Fruit fly (Drosophila melanogaster) whole organism, embryonic: Measurements from ENCODE around the gene CG7320.

ENCODE experiments used
- Abd-B ChIP-seq: fragments of 200-800 bp; sonication (Bioruptor generic); optimal IDR thresholded peaks from 2 replicates; lab custom pipeline; 2018; ENCODE audit warnings: missing biosample characterization, mild to moderate bottlenecking, missing genetic modification characterization, moderate library complexity
- Adf1 ChIP-seq: fragments of 200-800 bp; sonication (Bioruptor generic); IDR thresholded peaks from 2 replicates; pipeline ENCODE4 v1.3.6; 2022; ENCODE audit warnings: missing biosample characterization, missing genetic modification characterization
- CG10267 ChIP-seq: fragments of 200-800 bp; sonication (Bioruptor generic); optimal IDR thresholded peaks from 2 replicates; lab custom pipeline; 2018; ENCODE audit warnings: missing biosample characterization, mild to moderate bottlenecking, missing genetic modification characterization, moderate library complexity
- CG11085 ChIP-seq: fragments of 200-800 bp; sonication (Bioruptor generic); IDR thresholded peaks from 2 replicates; pipeline ENCODE4 v1.3.6; 2022; ENCODE audit warnings: missing biosample characterization, missing genetic modification characterization
- CG1233 ChIP-seq: fragments of 200-800 bp; sonication (Bioruptor generic); optimal IDR thresholded peaks from 4 replicates; lab custom pipeline; 2018; ENCODE audit warnings: missing biosample characterization, mild to moderate bottlenecking, missing genetic modification characterization
- CG12659 ChIP-seq: fragments of 200-800 bp; sonication (Bioruptor generic); optimal IDR thresholded peaks from 3 replicates; lab custom pipeline; 2017; ENCODE audit warnings: mild to moderate bottlenecking, missing biosample characterization, missing genetic modification reagents, missing genetic modification characterization
- CG16779 ChIP-seq: fragments of 200-800 bp; sonication (Bioruptor generic); IDR thresholded peaks from 2 replicates; pipeline ENCODE4 v1.3.6; 2022; ENCODE audit warnings: missing biosample characterization, missing genetic modification characterization
- CG18011 ChIP-seq: fragments of 200-800 bp; sonication (Bioruptor generic); optimal IDR thresholded peaks from 2 replicates; lab custom pipeline; 2017; ENCODE audit warnings: missing biosample characterization, missing genetic modification characterization, mild to moderate bottlenecking, moderate library complexity, missing genotype
- CG18262 ChIP-seq: fragments of 200-800 bp; optimal IDR thresholded peaks from 3 replicates; lab custom pipeline; 2019; ENCODE audit warnings: missing biosample characterization, mild to moderate bottlenecking, missing genetic modification characterization, moderate library complexity
- CG18619 ChIP-seq: fragments of 200-800 bp; sonication (Bioruptor generic); optimal IDR thresholded peaks from 3 replicates; lab custom pipeline; 2017; ENCODE audit warnings: missing biosample characterization, mild to moderate bottlenecking, missing genetic modification characterization
- CG2678 ChIP-seq: fragments of 200-800 bp; sonication (Bioruptor generic); optimal IDR thresholded peaks from 3 replicates; lab custom pipeline; 2019; ENCODE audit warnings: missing biosample characterization, mild to moderate bottlenecking, missing genetic modification characterization, moderate library complexity
- CG3407 ChIP-seq: fragments of 200-800 bp; sonication (Bioruptor generic); optimal IDR thresholded peaks from 2 replicates; lab custom pipeline; 2018; ENCODE audit warnings: missing biosample characterization, mild to moderate bottlenecking, missing genetic modification characterization
- CG34422 ChIP-seq: fragments of 200-800 bp; sonication (Bioruptor generic); IDR thresholded peaks from 3 replicates; pipeline ENCODE4 v1.3.6; 2022; ENCODE audit warnings: missing biosample characterization, missing genetic modification characterization
- CG3838 ChIP-seq: fragments of 200-800 bp; sonication (Bioruptor generic); optimal IDR thresholded peaks from 3 replicates; lab custom pipeline; 2016; ENCODE audit warnings: missing biosample characterization, missing genetic modification characterization
- CG3847 ChIP-seq: fragments of 200-800 bp; sonication (Bioruptor generic); IDR thresholded peaks from 2 replicates; pipeline ENCODE4 v1.3.6; 2022; ENCODE audit warnings: missing biosample characterization, missing genetic modification characterization
- CG4854 ChIP-seq: fragments of 200-800 bp; sonication (Bioruptor generic); optimal IDR thresholded peaks from 2 replicates; lab custom pipeline; 2016; ENCODE audit warnings: missing biosample characterization, missing genetic modification characterization, inconsistent platforms
- CG6175 ChIP-seq: fragments of 200-800 bp; sonication (Bioruptor generic); IDR thresholded peaks from 3 replicates; pipeline ENCODE4 v1.3.6; 2022; ENCODE audit warnings: missing biosample characterization, missing genetic modification characterization
- CG6689 ChIP-seq: fragments of 200-800 bp; sonication (Bioruptor generic); IDR thresholded peaks from 2 replicates; pipeline ENCODE4 v1.3.6; 2022; ENCODE audit warnings: missing biosample characterization, missing genetic modification characterization
- CG6791 ChIP-seq: fragments of 200-800 bp; sonication (Bioruptor generic); IDR thresholded peaks from 3 replicates; pipeline ENCODE4 v1.3.6; 2022; ENCODE audit warnings: missing biosample characterization, missing genetic modification characterization; ENCODE audit not compliant: partially characterized antibody
- CG8765 ChIP-seq: fragments of 200-800 bp; sonication (Bioruptor generic); IDR thresholded peaks from 2 replicates; pipeline ENCODE4 v1.3.6; 2022; ENCODE audit warnings: missing biosample characterization, missing genetic modification characterization
- Deaf1 ChIP-seq: fragments of 200-800 bp; optimal IDR thresholded peaks from 3 replicates; lab custom pipeline; 2019; ENCODE audit warnings: missing biosample characterization, mild to moderate bottlenecking, missing genetic modification characterization, moderate library complexity
- Elba2 ChIP-seq: fragments of 200-800 bp; sonication (Bioruptor generic); optimal IDR thresholded peaks from 3 replicates; lab custom pipeline; 2016; ENCODE audit warnings: missing biosample characterization, missing genetic modification characterization
- Ets65A ChIP-seq: fragments of 200-800 bp; sonication (Bioruptor generic); peaks from one replicate; lab custom pipeline; 2016; ENCODE audit warnings: missing biosample characterization, missing genetic modification characterization
- Med ChIP-seq: fragments of 200-800 bp; sonication (Bioruptor generic); peaks from one replicate; lab custom pipeline; 2016; ENCODE audit warnings: missing biosample characterization, missing genetic modification characterization, mild to moderate bottlenecking, inconsistent platforms, moderate library complexity
- NC2α ChIP-seq: fragments of 200-800 bp; sonication (Bioruptor generic); optimal IDR thresholded peaks from 2 replicates; lab custom pipeline; 2016; ENCODE audit warnings: missing biosample characterization, missing genetic modification characterization
- Nf-YA ChIP-seq: fragments of 200-800 bp; sonication (Bioruptor generic); IDR thresholded peaks from 2 replicates; pipeline ENCODE4 v1.3.6; 2022; ENCODE audit warnings: missing biosample characterization, missing genetic modification characterization
- Oli ChIP-seq: fragments of 200-800 bp; sonication (Bioruptor generic); optimal IDR thresholded peaks from 2 replicates; lab custom pipeline; 2018; ENCODE audit warnings: missing biosample characterization, mild to moderate bottlenecking, missing genetic modification characterization, moderate library complexity
- YL-1 ChIP-seq: fragments of 200-800 bp; sonication (Bioruptor generic); optimal IDR thresholded peaks from 3 replicates; lab custom pipeline; 2017; ENCODE audit warnings: missing biosample characterization, mild to moderate bottlenecking, missing genetic modification characterization
- ara ChIP-seq: fragments of 200-800 bp; sonication (Bioruptor generic); IDR thresholded peaks from 2 replicates; pipeline ENCODE4 v1.3.6; 2022; ENCODE audit warnings: missing biosample characterization, missing genetic modification characterization
- cad ChIP-seq: fragments of >200 bp; optimal IDR thresholded peaks from 2 replicates; lab custom pipeline; 2017; ENCODE audit warnings: missing biosample characterization, missing genetic modification characterization
- cas ChIP-seq: fragments of 200-800 bp; sonication (Bioruptor generic); IDR thresholded peaks from 2 replicates; pipeline ENCODE4 v1.3.6; 2022; ENCODE audit warnings: missing biosample characterization, missing genetic modification characterization
- chinmo ChIP-seq: fragments of 200-800 bp; sonication (Bioruptor generic); IDR thresholded peaks from 4 replicates; pipeline ENCODE4 v1.3.6; 2022; ENCODE audit warnings: missing biosample characterization, missing genetic modification characterization; ENCODE audit not compliant: partially characterized antibody
- chm ChIP-seq: fragments of 200-800 bp; sonication (Bioruptor generic); IDR thresholded peaks from 2 replicates; pipeline ENCODE4 v1.3.6; 2022; ENCODE audit warnings: missing biosample characterization, missing genetic modification characterization
- chn ChIP-seq: fragments of 200-800 bp; sonication (Bioruptor generic); optimal IDR thresholded peaks from 2 replicates; lab custom pipeline; 2016; ENCODE audit warnings: missing biosample characterization, missing genetic modification characterization
- crol ChIP-seq: fragments of 200-800 bp; sonication (Bioruptor generic); IDR thresholded peaks from 2 replicates; pipeline ENCODE4 v1.3.6; 2022; ENCODE audit warnings: missing biosample characterization, missing genetic modification characterization
- dan ChIP-seq: fragments of 200-800 bp; sonication (Bioruptor generic); IDR thresholded peaks from 2 replicates; pipeline ENCODE4 v1.3.6; 2022; ENCODE audit warnings: missing biosample characterization, missing genetic modification characterization
- dysf ChIP-seq: fragments of 200-800 bp; sonication (Bioruptor generic); IDR thresholded peaks from 3 replicates; pipeline ENCODE4 v1.3.6; 2022; ENCODE audit warnings: missing biosample characterization, missing genetic modification characterization
- eyg ChIP-seq: fragments of 200-800 bp; sonication (Bioruptor generic); optimal IDR thresholded peaks from 3 replicates; lab custom pipeline; 2016; ENCODE audit warnings: missing biosample characterization, missing genetic modification characterization
- fu2 ChIP-seq: fragments of 200-800 bp; sonication (Bioruptor generic); optimal IDR thresholded peaks from 2 replicates; lab custom pipeline; 2016; ENCODE audit warnings: missing biosample characterization, missing genetic modification characterization
- gsb ChIP-seq: fragments of 200-800 bp; sonication (Bioruptor generic); IDR thresholded peaks from 2 replicates; pipeline ENCODE4 v1.3.6; 2022; ENCODE audit warnings: missing biosample characterization, missing genetic modification characterization
- hbn ChIP-seq: fragments of 200-800 bp; sonication (Bioruptor generic); IDR thresholded peaks from 2 replicates; pipeline ENCODE4 v1.3.6; 2022; ENCODE audit warnings: missing biosample characterization, missing genetic modification characterization; ENCODE audit not compliant: partially characterized antibody
- nmo ChIP-seq: fragments of 200-800 bp; sonication (Bioruptor generic); optimal IDR thresholded peaks from 2 replicates; lab custom pipeline; 2018; ENCODE audit warnings: missing biosample characterization, mild to moderate bottlenecking, missing genetic modification characterization, moderate library complexity
- sens ChIP-seq: fragments of 200-800 bp; sonication (Bioruptor generic); peaks from one replicate; lab custom pipeline; 2016; ENCODE audit warnings: missing biosample characterization, missing genetic modification characterization
- sens-2 ChIP-seq: fragments of 200-800 bp; sonication (Bioruptor generic); IDR thresholded peaks from 2 replicates; pipeline ENCODE4 v1.3.6; 2022; ENCODE audit warnings: missing biosample characterization, missing genetic modification characterization
- tio ChIP-seq: fragments of 200-800 bp; sonication (Bioruptor generic); optimal IDR thresholded peaks from 2 replicates; lab custom pipeline; 2017; ENCODE audit warnings: missing biosample characterization, missing genetic modification characterization, inconsistent platforms
- twi ChIP-seq: fragments of 200-800 bp; optimal IDR thresholded peaks from 2 replicates; lab custom pipeline; 2019; ENCODE audit warnings: missing biosample characterization, mild to moderate bottlenecking, missing genetic modification characterization, moderate library complexity
- wek ChIP-seq: fragments of 200-800 bp; sonication (Bioruptor generic); optimal IDR thresholded peaks from 3 replicates; lab custom pipeline; 2018; ENCODE audit warnings: missing biosample characterization, mild to moderate bottlenecking, missing genetic modification characterization, moderate library complexity
- yki ChIP-seq: fragments of >200 bp; optimal IDR thresholded peaks from 3 replicates; lab custom pipeline; 2018
- zfh1 ChIP-seq: fragments of 200-800 bp; sonication (Bioruptor generic); IDR thresholded peaks from 3 replicates; pipeline ENCODE4 v1.3.6; 2022; ENCODE audit warnings: missing biosample characterization, missing genetic modification characterization

Gene CG7320

dm6 chr3L:18184762-18185161 is 16.5 kb upstream of the CG7320 start:
- 0 out of 2 replicates have a peak, but pooled peaks have one; percentile 12 for TF ChIP-seq sens-2 (GFP tag; lab: Robert Waterston, UW)
- peak; percentile 43; the same call in 1 of the 2 replicates for TF ChIP-seq CG16779
- TF ChIP-seq ara: peak; percentile 43; the same call in 1 of the 2 replicates
- TF ChIP-seq Med (GFP tag; lab: Kevin White, UChicago): peak; percentile 46
- TF ChIP-seq hbn (GFP tag; lab: Robert Waterston, UW): no peak
- TF ChIP-seq CG3847 (GFP tag; lab: Robert Waterston, UW): 0 out of 2 replicates have a peak, but pooled peaks have one; percentile 10
- TF ChIP-seq chm (GFP tag; lab: Robert Waterston, UW): 0 out of 2 replicates have a peak, but pooled peaks have one; percentile 53
- TF ChIP-seq CG34422 (GFP tag; lab: Robert Waterston, UW): no peak
- TF ChIP-seq Deaf1: peak; percentile 82
- 0 out of 2 replicates have a peak, but pooled peaks have one; percentile 8 for TF ChIP-seq gsb (GFP tag; lab: Robert Waterston, UW)
- TF ChIP-seq cas (GFP tag; lab: Robert Waterston, UW): no peak
- TF ChIP-seq Ets65A (GFP tag; lab: Kevin White, UChicago): peak; percentile 50
- no peak for TF ChIP-seq CG18619 (GFP tag; lab: Kevin White, UChicago)
- TF ChIP-seq chn (GFP tag; lab: Kevin White, UChicago): no peak
- 0 out of 3 replicates have a peak, but pooled peaks have one; percentile 41 for TF ChIP-seq CG6791 (GFP tag; lab: Robert Waterston, UW)
- no peak for TF ChIP-seq nmo
- no peak for TF ChIP-seq CG12659 (GFP tag; lab: Kevin White, UChicago)
- TF ChIP-seq fu2 (GFP tag; lab: Kevin White, UChicago): no peak
- TF ChIP-seq Nf-YA (GFP tag; lab: Robert Waterston, UW): peak; percentile 35; the same call in 1 of the 2 replicates
- 0 out of 4 replicates have a peak, but pooled peaks have one; percentile 8 for TF ChIP-seq chinmo (GFP tag; lab: Robert Waterston, UW)
- TF ChIP-seq crol: peak; percentile 62
- 0 out of 3 replicates have a peak, but pooled peaks have one; percentile 47 for TF ChIP-seq zfh1 (GFP tag; lab: Robert Waterston, UW)
- TF ChIP-seq Adf1 (GFP tag; lab: Robert Waterston, UW): peak; percentile 19; the same call in 1 of the 2 replicates

- TF ChIP-seq CG18011 (GFP tag; lab: Kevin White, UChicago) (peak; percentile 15), Elba2 (GFP tag; lab: Kevin White, UChicago) (peak; percentile 49), CG3407 (GFP tag; lab: Kevin White, UChicago) (peak; percentile 46), Abd-B (GFP tag; lab: Kevin White, UChicago) (peak; percentile 86), CG4854 (peak; percentile 72), yki (lab: Kevin White, UChicago) (peak; percentile 34), CG1233 (GFP tag; lab: Kevin White, UChicago) (peak; percentile 86), CG8765 (GFP tag; lab: Robert Waterston, UW) (peak; percentile 78; the same call in 1 of the 2 replicates), CG6689 (GFP tag; lab: Robert Waterston, UW) (peak; percentile 90), tio (peak; percentile 88), dysf (GFP tag; lab: Robert Waterston, UW) (peak; percentile 88), CG3838 (peak; percentile 51), CG2678 (tag; lab: Kevin White, UChicago) (peak; percentile 89), CG18262 (tag; lab: Kevin White, UChicago) (peak; percentile 92), wek (GFP tag; lab: Kevin White, UChicago) (no peak), NC2α (GFP tag; lab: Kevin White, UChicago) (peak; percentile 63), twi (tag; lab: Kevin White, UChicago) (peak; percentile 87), eyg (GFP tag; lab: Kevin White, UChicago) (peak; percentile 78), sens (GFP tag; lab: Kevin White, UChicago) (peak; percentile 99), CG10267 (tag; lab: Kevin White, UChicago) (peak; percentile 81), dan (GFP tag; lab: Robert Waterston, UW) (peak; percentile 57; the same call in 1 of the 2 replicates), CG6175 (no peak), Oli (tag; lab: Kevin White, UChicago) (peak; percentile 89), YL-1 (peak; percentile 39), cad (peak; percentile 1), CG11085 (GFP tag; lab: Robert Waterston, UW) (0 out of 2 replicates have a peak, but pooled peaks have one; percentile 17)
Measured at dm6 chr3L:18185542-18186312, 15.6 kb upstream of the CG7320 start, which contains the start of gene hid. hid (minus strand) TSS chr3L:18185641.
